Fruit fly (Drosophila melanogaster): Measurements from ENCODE around the gene CG17928.

Gene CG17928

dm6 chr2L:16826872-16827506 lies 35.6 kb downstream of the CG17928 start, which contains the start of gene AspRS-m (continued):
- TF ChIP-seq ato (GFP tag; IDR thresholded peaks at IDR 0.05; ENCODE audit: partially characterized antibody) (peak; percentile 73), CG9817 (tag; optimal IDR thresholded peaks at IDR 0.05) (peak; percentile 28), pum (GFP tag; optimal IDR thresholded peaks at IDR 0.05) (no peak), Dfd (GFP tag; optimal IDR thresholded peaks at IDR 0.05) (no peak), CG2889 (GFP tag; IDR thresholded peaks at IDR 0.05) (no peak), Nf-YB (GFP tag; optimal IDR thresholded peaks at IDR 0.05) (no peak), BtbVII (GFP tag; optimal IDR thresholded peaks at IDR 0.05) (no peak), CG30020 (tag; optimal IDR thresholded peaks at IDR 0.05) (peak; percentile 11), CG2120 (GFP tag; optimal IDR thresholded peaks at IDR 0.05) (peak; percentile 31), crp (GFP tag; optimal IDR thresholded peaks at IDR 0.05) (no peak), Hr3 (GFP tag; optimal IDR thresholded peaks at IDR 0.05) (peak; percentile 35), Deaf1 (tag; optimal IDR thresholded peaks at IDR 0.05) (peak; percentile 68), pan (optimal IDR thresholded peaks at IDR 0.05) (no peak), pan (GFP tag; optimal IDR thresholded peaks at IDR 0.05 in 1 of 2, IDR thresholded peaks at IDR 0.05 in 1 of 2) (no peak), CG18262 (tag; optimal IDR thresholded peaks at IDR 0.05) (no peak), CG13287 (GFP tag; IDR thresholded peaks at IDR 0.05; ENCODE audit: partially characterized antibody) (peak; percentile 88), CG13424 (tag; optimal IDR thresholded peaks at IDR 0.05) (peak; percentile 42), otp (GFP tag; IDR thresholded peaks at IDR 0.05) (no peak), Oaz (GFP tag; IDR thresholded peaks at IDR 0.05) (no peak), Sox100B (GFP tag; optimal IDR thresholded peaks at IDR 0.05) (no peak), stwl (tag; optimal IDR thresholded peaks at IDR 0.05) (peak; percentile 66), ssp (GFP tag; IDR thresholded peaks at IDR 0.05) (no peak), Side (GFP tag; optimal IDR thresholded peaks at IDR 0.05) (no peak), CG3281 (GFP tag; optimal IDR thresholded peaks at IDR 0.05) (no peak), wdn (GFP tag; IDR thresholded peaks at IDR 0.05) (no peak), NC2α (GFP tag; optimal IDR thresholded peaks at IDR 0.05) (no peak), Asciz (GFP tag; optimal IDR thresholded peaks at IDR 0.05) (no peak), CG14667 (GFP tag; IDR thresholded peaks at IDR 0.05) (no peak), E2f1 (GFP tag; IDR thresholded peaks at IDR 0.05) (no peak), Chrac-16 (GFP tag; optimal IDR thresholded peaks at IDR 0.05) (peak; percentile 9), Taf1 (GFP tag; IDR thresholded peaks at IDR 0.05) (no peak), lilli (GFP tag; optimal IDR thresholded peaks at IDR 0.05) (peak; percentile 18), Dip3 (GFP tag; optimal IDR thresholded peaks at IDR 0.05) (no peak), lola (GFP tag; optimal IDR thresholded peaks at IDR 0.05) (no peak), Fer1 (GFP tag; optimal IDR thresholded peaks at IDR 0.05) (no peak), fru (optimal IDR thresholded peaks at IDR 0.05) (no peak), CG12659 (GFP tag; optimal IDR thresholded peaks at IDR 0.05) (peak; percentile 56), gsb-n (tag; optimal IDR thresholded peaks at IDR 0.05) (no peak), CG16813 (GFP tag; IDR thresholded peaks at IDR 0.05; ENCODE audit: partially characterized antibody) (peak; percentile 92), CG7745 (tag; optimal IDR thresholded peaks at IDR 0.05) (no peak), ab (GFP tag; optimal IDR thresholded peaks at IDR 0.05) (no peak), Med (GFP tag) (peak; percentile 75), Camta (GFP tag; optimal IDR thresholded peaks at IDR 0.05) (no peak), CG7357 (GFP tag; IDR thresholded peaks at IDR 0.05) (no peak), nerfin-2 (GFP tag; IDR thresholded peaks at IDR 0.05; ENCODE audit: partially characterized antibody) (peak; percentile 78), CG31441 (GFP tag; IDR thresholded peaks at IDR 0.05) (no peak), unc-4 (GFP tag; IDR thresholded peaks at IDR 0.05; ENCODE audit: partially characterized antibody) (peak; percentile 80), ranshi (GFP tag; IDR thresholded peaks at IDR 0.05) (peak; percentile 27; the same call in 1 of the 2 replicates), tgo (GFP tag; IDR thresholded peaks at IDR 0.05) (no peak), ara (GFP tag; IDR thresholded peaks at IDR 0.05) (no peak), CG6813 (GFP tag; optimal IDR thresholded peaks at IDR 0.05) (no peak)
